Fruit fly (Drosophila melanogaster): ENCODE measurements around the gene CG43319.

CG43319 gene

DNA sequence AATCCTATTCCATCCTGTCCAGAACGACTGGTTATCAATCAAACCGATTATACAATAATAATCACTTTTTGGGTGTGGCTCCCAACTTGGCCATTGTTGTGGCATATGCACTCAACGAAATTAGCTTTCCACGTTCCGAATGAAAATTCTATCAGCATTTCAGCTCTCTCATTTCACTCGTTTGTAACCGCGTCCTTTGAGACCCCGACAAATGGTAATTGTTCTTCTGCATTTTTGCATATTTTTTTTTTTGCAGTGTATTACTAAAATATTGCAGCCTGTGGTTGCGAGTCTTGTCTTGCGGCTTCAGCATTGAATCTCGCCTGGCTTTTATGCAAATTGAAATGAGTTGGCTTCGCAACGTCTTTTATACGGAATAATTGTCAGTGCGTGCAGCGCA is 44.2 kb downstream of the CG43319 start:
- TF ChIP-seq CG11617 (GFP tag; optimal IDR thresholded peaks at IDR 0.05) (no peak), CG12768 (GFP tag; optimal IDR thresholded peaks at IDR 0.05) (no peak), CG33017 (tag; optimal IDR thresholded peaks at IDR 0.05) (no peak), ovo (GFP tag; optimal IDR thresholded peaks at IDR 0.05) (no peak), toe (GFP tag; optimal IDR thresholded peaks at IDR 0.05) (no peak), kay (GFP tag; ENCODE audit: borderline replicate concordance) (no peak), CG7045 (GFP tag; optimal IDR thresholded peaks at IDR 0.05) (no peak)

DNA sequence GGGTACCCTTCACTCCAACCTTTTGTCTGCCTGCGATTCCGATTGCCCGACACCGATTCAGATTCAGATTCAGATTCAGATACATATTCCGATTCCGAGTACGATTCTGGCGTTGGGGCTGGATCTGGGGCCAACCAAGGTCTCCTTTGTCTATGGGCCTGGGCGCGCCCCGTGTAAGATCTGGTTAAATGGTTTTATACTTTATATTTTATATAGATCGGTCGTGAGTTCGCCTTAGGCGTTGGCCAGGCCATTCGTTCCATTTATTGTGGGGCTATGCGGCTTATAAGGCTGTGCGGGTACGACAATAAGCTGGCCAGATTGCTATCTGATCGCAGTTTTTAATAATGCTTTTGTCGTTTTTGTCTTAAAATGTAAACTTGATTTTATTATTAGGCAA is 45.9 kb downstream of the CG43319 start:
- TF ChIP-seq CG11617 (GFP tag; optimal IDR thresholded peaks at IDR 0.05) (no peak), CG7045 (GFP tag; optimal IDR thresholded peaks at IDR 0.05) (no peak), Crg-1 (GFP tag; optimal IDR thresholded peaks at IDR 0.05) (no peak), CG12768 (GFP tag; optimal IDR thresholded peaks at IDR 0.05) (no peak), toe (GFP tag; optimal IDR thresholded peaks at IDR 0.05) (no peak), bab1 (GFP tag; optimal IDR thresholded peaks at IDR 0.05) (no peak), cnc (optimal IDR thresholded peaks at IDR 0.05) (no peak), kay (GFP tag; ENCODE audit: borderline replicate concordance) (no peak), pad (GFP tag; optimal IDR thresholded peaks at IDR 0.05) (no peak), CG33017 (tag; optimal IDR thresholded peaks at IDR 0.05) (no peak), cic (GFP tag; optimal IDR thresholded peaks at IDR 0.05) (no peak), Hr96 (GFP tag; optimal IDR thresholded peaks at IDR 0.05) (no peak), CG14711 (tag; optimal IDR thresholded peaks at IDR 0.05) (no peak), CG7101 (tag; optimal IDR thresholded peaks at IDR 0.05) (no peak), CG5204 (GFP tag; optimal IDR thresholded peaks at IDR 0.05) (no peak), Clk (GFP tag; optimal IDR thresholded peaks at IDR 0.05) (no peak), Mnt (GFP tag; optimal IDR thresholded peaks at IDR 0.05) (no peak), ovo (GFP tag; optimal IDR thresholded peaks at IDR 0.05) (no peak), tj (GFP tag; optimal IDR thresholded peaks at IDR 0.05) (no peak), CG1620 (GFP tag; optimal IDR thresholded peaks at IDR 0.05) (no peak)

DNA sequence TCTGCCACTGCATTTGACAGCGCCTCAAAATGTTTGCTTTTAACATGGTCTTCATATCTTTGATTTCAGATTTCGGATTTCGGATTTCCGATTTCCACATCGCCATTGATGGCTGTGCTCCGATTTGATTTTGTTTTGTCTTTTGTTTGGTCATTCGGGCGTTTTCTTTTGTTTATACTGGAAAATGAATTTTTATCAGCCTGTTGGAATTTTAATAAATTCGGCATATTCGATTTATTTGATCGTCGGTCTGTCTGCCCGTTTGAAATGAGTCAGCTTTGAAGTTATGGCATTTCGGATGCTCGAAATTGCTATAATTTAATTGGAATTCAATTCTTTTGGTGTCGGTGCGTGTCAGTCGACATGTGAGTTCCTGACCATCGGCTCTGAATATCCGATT is 46.6 kb downstream of the CG43319 start:
- TF ChIP-seq CG12768 (GFP tag; optimal IDR thresholded peaks at IDR 0.05), result no peak
- no peak for TF ChIP-seq pad (GFP tag; optimal IDR thresholded peaks at IDR 0.05)
- TF ChIP-seq Mnt (GFP tag; optimal IDR thresholded peaks at IDR 0.05), result no peak
- TF ChIP-seq cic (GFP tag; optimal IDR thresholded peaks at IDR 0.05), result no peak
- no peak for TF ChIP-seq CG33017 (tag; optimal IDR thresholded peaks at IDR 0.05)
- no peak for TF ChIP-seq ovo (GFP tag; optimal IDR thresholded peaks at IDR 0.05)
- TF ChIP-seq tj (GFP tag; optimal IDR thresholded peaks at IDR 0.05), result no peak
- TF ChIP-seq CG14711 (tag; optimal IDR thresholded peaks at IDR 0.05), result no peak
